Worm (Caenorhabditis elegans) whole organism, L3 larva: ENCODE results near the gene Y34F4.3.

Experiments
- R02D3.7 ChIP-seq: fragments of 150-350 bp; optimal IDR thresholded peaks from 2 replicates; lab custom pipeline; 2014; ENCODE audit warnings: missing biosample characterization, missing genetic modification characterization
- ama-1 ChIP-seq: fragments of 150-350 bp; optimal IDR thresholded peaks from 2 replicates; lab custom pipeline; 2018
- ceh-16 ChIP-seq: sonication (generic microtip); optimal IDR thresholded peaks from 2 replicates; lab custom pipeline; 2017; ENCODE audit warnings: missing biosample characterization, missing genetic modification characterization
- ceh-9 ChIP-seq: sonication (generic microtip); optimal IDR thresholded peaks from 2 replicates; lab custom pipeline; 2018; ENCODE audit warnings: missing biosample characterization, missing genetic modification characterization
- fos-1 ChIP-seq: fragments of 150-350 bp; optimal IDR thresholded peaks from 2 replicates; lab custom pipeline; 2014; ENCODE audit warnings: missing biosample characterization, missing genetic modification characterization
- lin-39 ChIP-seq: fragments of 150-350 bp; optimal IDR thresholded peaks from 2 replicates; lab custom pipeline; 2018; ENCODE audit warnings: missing biosample characterization, missing genetic modification reagents, missing genetic modification characterization
- nhr-11 ChIP-seq: fragments of 150-350 bp; optimal IDR thresholded peaks from 2 replicates; lab custom pipeline; 2014; ENCODE audit warnings: missing biosample characterization, missing genetic modification characterization
- nhr-237 ChIP-seq: fragments of 150-350 bp; optimal IDR thresholded peaks from 2 replicates; lab custom pipeline; 2014; ENCODE audit warnings: missing biosample characterization, missing genetic modification characterization
- nhr-76 ChIP-seq: fragments of 150-350 bp; sonication (generic microtip); optimal IDR thresholded peaks from 5 replicates; lab custom pipeline; 2014; ENCODE audit warnings: missing biosample characterization, missing genetic modification characterization
- nhr-77 ChIP-seq: fragments of 150-350 bp; optimal IDR thresholded peaks from 2 replicates; lab custom pipeline; 2014; ENCODE audit warnings: missing biosample characterization, missing genetic modification characterization
- snpc-4 ChIP-seq: fragments of 150-350 bp; optimal IDR thresholded peaks from 2 replicates; lab custom pipeline; 2014; ENCODE audit warnings: missing biosample characterization, missing genetic modification characterization
- unc-39 ChIP-seq: sonication (generic microtip); optimal IDR thresholded peaks from 4 replicates; lab custom pipeline; 2017; ENCODE audit warnings: missing biosample characterization, missing genetic modification characterization
- ztf-4 ChIP-seq: fragments of 150-350 bp; optimal IDR thresholded peaks from 2 replicates; lab custom pipeline; 2014; ENCODE audit warnings: missing biosample characterization, missing genetic modification characterization

- TF ChIP-seq ceh-9 = no peak
- no peak for TF ChIP-seq lin-39 (tag; lab: Kevin White, UChicago)
- no peak for TF ChIP-seq R02D3.7 (tag; lab: Kevin White, UChicago)
- TF ChIP-seq ama-1 = no peak
- TF ChIP-seq ceh-16 (tag; lab: Kevin White, UChicago) = no peak
- no peak for TF ChIP-seq nhr-237
- no peak for TF ChIP-seq unc-39 (tag; lab: Kevin White, UChicago)
- TF ChIP-seq fos-1 (tag; lab: Kevin White, UChicago) = no peak
- no peak for TF ChIP-seq nhr-77 (tag; lab: Kevin White, UChicago)
- TF ChIP-seq snpc-4 (tag; lab: Kevin White, UChicago) = no peak
- no peak for TF ChIP-seq ztf-4 (tag; lab: Kevin White, UChicago)
- no peak for TF ChIP-seq nhr-76 (tag; lab: Kevin White, UChicago)
- no peak for TF ChIP-seq nhr-11 (tag; lab: Kevin White, UChicago)
Observed at ce11 chrIII:1053067-1053466, 37.1 kb upstream of the Y34F4.3 start, which contains the start of gene fbxo-11.2.
